Fruit fly (Drosophila melanogaster) whole organism, embryonic: ENCODE measurements around the gene CG14088.
A peak's percentile ranks its signal among the peaks of the same experiment; 100 is the strongest.

Experiments
- Atf6 ChIP-seq: fragments of 200-800 bp; sonication (Bioruptor generic); IDR thresholded peaks from 2 replicates; pipeline ENCODE4 v1.3.6; 2022; ENCODE audit warnings: missing biosample characterization, missing genetic modification characterization
- BEAF-32 ChIP-seq: fragments of 200-800 bp; sonication (Bioruptor generic); optimal IDR thresholded peaks from 3 replicates; lab custom pipeline; 2017; ENCODE audit warnings: missing biosample characterization, missing genetic modification characterization, mild to moderate bottlenecking, moderate library complexity, missing genetic modification reagents
- Bteb2 ChIP-seq: fragments of 200-800 bp; sonication (Bioruptor generic); optimal IDR thresholded peaks from 2 replicates; lab custom pipeline; 2016; ENCODE audit warnings: missing biosample characterization, missing genetic modification characterization
- CG10267 ChIP-seq: fragments of 200-800 bp; sonication (Bioruptor generic); optimal IDR thresholded peaks from 2 replicates; lab custom pipeline; 2018; ENCODE audit warnings: missing biosample characterization, mild to moderate bottlenecking, missing genetic modification characterization, moderate library complexity
- CG10979 ChIP-seq: fragments of 200-800 bp; sonication (Bioruptor generic); optimal IDR thresholded peaks from 2 replicates; lab custom pipeline; 2018; ENCODE audit warnings: missing biosample characterization, mild to moderate bottlenecking, missing genetic modification characterization, moderate library complexity
- CG12155 ChIP-seq: fragments of 200-800 bp; sonication (Bioruptor generic); optimal IDR thresholded peaks from 3 replicates; lab custom pipeline; 2016; ENCODE audit warnings: missing biosample characterization, missing genetic modification characterization
- CG1233 ChIP-seq: fragments of 200-800 bp; sonication (Bioruptor generic); optimal IDR thresholded peaks from 4 replicates; lab custom pipeline; 2018; ENCODE audit warnings: missing biosample characterization, mild to moderate bottlenecking, missing genetic modification characterization
- CG15269 ChIP-seq: fragments of 200-800 bp; sonication (Bioruptor generic); optimal IDR thresholded peaks from 2 replicates; lab custom pipeline; 2018; ENCODE audit warnings: missing biosample characterization, mild to moderate bottlenecking, missing genetic modification characterization, moderate library complexity
- CG17186 ChIP-seq: fragments of 200-800 bp; sonication (Bioruptor generic); optimal IDR thresholded peaks from 3 replicates; lab custom pipeline; 2017; ENCODE audit warnings: missing biosample characterization, missing genetic modification reagents, missing genetic modification characterization
- CG18476 ChIP-seq: fragments of 200-800 bp; sonication (Bioruptor generic); optimal IDR thresholded peaks from 2 replicates; lab custom pipeline; 2016; ENCODE audit warnings: missing biosample characterization, mild to moderate bottlenecking, missing genetic modification characterization
- CG2129 ChIP-seq: fragments of 200-800 bp; sonication (Bioruptor generic); IDR thresholded peaks from 2 replicates; pipeline ENCODE4 v1.3.6; 2022; ENCODE audit warnings: missing biosample characterization, missing genetic modification characterization; ENCODE audit not compliant: partially characterized antibody
- CG31365 ChIP-seq: fragments of 200-800 bp; sonication (Bioruptor generic); optimal IDR thresholded peaks from 2 replicates; lab custom pipeline; 2018; ENCODE audit warnings: missing biosample characterization, mild to moderate bottlenecking, missing genetic modification characterization
- CG4424 ChIP-seq: fragments of 200-800 bp; sonication (Bioruptor generic); optimal IDR thresholded peaks from 3 replicates; lab custom pipeline; 2016; ENCODE audit warnings: missing biosample characterization, missing genetic modification characterization
- CG6272 ChIP-seq: fragments of 200-800 bp; sonication (Bioruptor generic); IDR thresholded peaks from 2 replicates; pipeline ENCODE4 v1.3.6; 2022; ENCODE audit warnings: missing biosample characterization, missing genetic modification characterization
- CG9437 ChIP-seq: fragments of 200-800 bp; sonication (Bioruptor generic); optimal IDR thresholded peaks from 2 replicates; lab custom pipeline; 2018; ENCODE audit warnings: missing biosample characterization, mild to moderate bottlenecking, missing genetic modification characterization
- CG9609 ChIP-seq: fragments of 200-800 bp; sonication (Bioruptor generic); optimal IDR thresholded peaks from 3 replicates; lab custom pipeline; 2016; ENCODE audit warnings: missing biosample characterization, missing genetic modification characterization
- CG9932 ChIP-seq: fragments of 200-800 bp; sonication (Bioruptor generic); IDR thresholded peaks from 2 replicates; pipeline ENCODE4 v1.3.6; 2022; ENCODE audit warnings: missing biosample characterization, missing genetic modification characterization
- CTCF ChIP-seq: fragments of 200-800 bp; sonication (Bioruptor generic); optimal IDR thresholded peaks from 2 replicates; lab custom pipeline; 2017; ENCODE audit warnings: missing biosample characterization, mild to moderate bottlenecking, missing genetic modification characterization, moderate library complexity
- CkIIα-i1 ChIP-seq: fragments of 200-800 bp; sonication (Bioruptor generic); IDR thresholded peaks from 2 replicates; pipeline ENCODE4 v1.3.6; 2022; ENCODE audit warnings: missing biosample characterization, missing genetic modification characterization
- CoRest ChIP-seq: fragments of 200-800 bp; sonication (Bioruptor generic); optimal IDR thresholded peaks from 3 replicates; lab custom pipeline; 2018; ENCODE audit warnings: missing biosample characterization, mild to moderate bottlenecking, missing genetic modification characterization, moderate library complexity
- Deaf1 ChIP-seq: fragments of 200-800 bp; optimal IDR thresholded peaks from 3 replicates; lab custom pipeline; 2019; ENCODE audit warnings: missing biosample characterization, mild to moderate bottlenecking, missing genetic modification characterization, moderate library complexity
- Dek ChIP-seq: fragments of 200-800 bp; sonication (Bioruptor generic); optimal IDR thresholded peaks from 3 replicates; lab custom pipeline; 2019; ENCODE audit warnings: missing biosample characterization, mild to moderate bottlenecking, missing genetic modification characterization, moderate library complexity
- Eip74EF ChIP-seq, 2 experiments: fragments of 200-800 bp in 1 of 2; fragments of >200 bp in 1 of 2; sonication (Bioruptor generic) in 1 of 2; optimal IDR thresholded peaks; 2 replicates each; lab custom pipeline; 2017 to 2019; ENCODE audit warnings: missing biosample characterization in 2 of 2, missing genetic modification characterization in 2 of 2, mild to moderate bottlenecking in 1 of 2, moderate library complexity in 1 of 2
- H2.0 ChIP-seq: fragments of 200-800 bp; sonication (Bioruptor generic); IDR thresholded peaks from 2 replicates; pipeline ENCODE4 v1.3.6; 2022; ENCODE audit warnings: missing biosample characterization, missing genetic modification characterization
- Hand ChIP-seq: fragments of 200-800 bp; sonication (Bioruptor generic); optimal IDR thresholded peaks from 2 replicates; lab custom pipeline; 2017; ENCODE audit warnings: mild to moderate bottlenecking, missing biosample characterization, missing genetic modification reagents, missing genetic modification characterization
- Nf-YC ChIP-seq: fragments of 200-800 bp; optimal IDR thresholded peaks from 3 replicates; lab custom pipeline; 2019; ENCODE audit warnings: missing biosample characterization, mild to moderate bottlenecking, missing genetic modification characterization, moderate library complexity
- Rx ChIP-seq: fragments of 200-800 bp; sonication (Bioruptor generic); IDR thresholded peaks from 2 replicates; pipeline ENCODE4 v1.3.6; 2022; ENCODE audit warnings: missing biosample characterization, missing genetic modification characterization
- Side ChIP-seq: fragments of 200-800 bp; sonication (Bioruptor generic); optimal IDR thresholded peaks from 2 replicates; lab custom pipeline; 2016; ENCODE audit warnings: missing biosample characterization, missing genetic modification characterization
- Vsx1 ChIP-seq: fragments of 200-800 bp; sonication (Bioruptor generic); optimal IDR thresholded peaks from 2 replicates; lab custom pipeline; 2017; ENCODE audit warnings: missing biosample characterization, mild to moderate bottlenecking, missing genetic modification characterization, missing genetic modification reagents
- ase ChIP-seq: fragments of 200-800 bp; sonication (Bioruptor generic); IDR thresholded peaks from 3 replicates; pipeline ENCODE4 v1.3.6; 2022; ENCODE audit warnings: missing biosample characterization, missing genetic modification characterization
- bowl ChIP-seq: fragments of 200-800 bp; sonication (Bioruptor generic); IDR thresholded peaks from 2 replicates; pipeline ENCODE4 v1.3.6; 2022; ENCODE audit warnings: missing biosample characterization, missing genetic modification characterization
- caup ChIP-seq: fragments of 200-800 bp; sonication (Bioruptor generic); optimal IDR thresholded peaks from 3 replicates; lab custom pipeline; 2017; ENCODE audit warnings: missing biosample characterization, mild to moderate bottlenecking, missing genetic modification characterization, moderate library complexity; ENCODE audit not compliant: severe bottlenecking
- cg ChIP-seq: fragments of 200-800 bp; sonication (Bioruptor generic); optimal IDR thresholded peaks from 3 replicates; lab custom pipeline; 2019; ENCODE audit warnings: missing biosample characterization, mild to moderate bottlenecking, missing genetic modification characterization, moderate library complexity
- dm ChIP-seq: fragments of 200-800 bp; sonication (Bioruptor generic); optimal IDR thresholded peaks from 3 replicates; lab custom pipeline; 2016; ENCODE audit warnings: missing biosample characterization, missing genetic modification characterization
- eve ChIP-seq, 2 experiments: fragments of >200 bp; optimal IDR thresholded peaks; 2 replicates each; lab custom pipeline; 2017; ENCODE audit warnings: missing biosample characterization in 2 of 2, missing genetic modification characterization in 2 of 2
- fd3F ChIP-seq: fragments of 200-800 bp; sonication (Bioruptor generic); optimal IDR thresholded peaks from 2 replicates; lab custom pipeline; 2018; ENCODE audit warnings: missing biosample characterization, mild to moderate bottlenecking, missing genetic modification characterization, moderate library complexity
- fu2 ChIP-seq: fragments of 200-800 bp; sonication (Bioruptor generic); optimal IDR thresholded peaks from 2 replicates; lab custom pipeline; 2016; ENCODE audit warnings: missing biosample characterization, missing genetic modification characterization
- gro ChIP-seq: fragments of 200-800 bp; sonication (Bioruptor generic); optimal IDR thresholded peaks from 2 replicates; lab custom pipeline; 2016; ENCODE audit warnings: missing biosample characterization, missing genetic modification characterization
- gt ChIP-seq: fragments of 200-800 bp; sonication (Bioruptor generic); IDR thresholded peaks from 2 replicates; pipeline ENCODE4 v1.3.6; 2022; ENCODE audit warnings: missing biosample characterization, missing genetic modification characterization
- hbn ChIP-seq: fragments of 200-800 bp; sonication (Bioruptor generic); IDR thresholded peaks from 2 replicates; pipeline ENCODE4 v1.3.6; 2022; ENCODE audit warnings: missing biosample characterization, missing genetic modification characterization; ENCODE audit not compliant: partially characterized antibody
- peb ChIP-seq: fragments of 200-800 bp; sonication (Bioruptor generic); IDR thresholded peaks from 2 replicates; pipeline ENCODE4 v1.3.6; 2022; ENCODE audit warnings: missing biosample characterization, missing genetic modification characterization
- pfk ChIP-seq: fragments of 200-800 bp; sonication (Bioruptor generic); optimal IDR thresholded peaks from 2 replicates; lab custom pipeline; 2018; ENCODE audit warnings: missing biosample characterization, mild to moderate bottlenecking, missing genetic modification characterization, moderate library complexity
- pzg ChIP-seq: fragments of 200-800 bp; sonication (Bioruptor generic); optimal IDR thresholded peaks from 3 replicates; lab custom pipeline; 2018; ENCODE audit warnings: missing biosample characterization, mild to moderate bottlenecking, missing genetic modification characterization, moderate library complexity
- salm ChIP-seq: fragments of 200-800 bp; sonication (Bioruptor generic); optimal IDR thresholded peaks from 2 replicates; lab custom pipeline; 2018; ENCODE audit warnings: missing biosample characterization, mild to moderate bottlenecking, missing genetic modification characterization
- sim ChIP-seq: fragments of 200-800 bp; sonication (Bioruptor generic); IDR thresholded peaks from 2 replicates; pipeline ENCODE4 v1.3.6; 2022; ENCODE audit warnings: missing biosample characterization, missing genetic modification characterization
- sqz ChIP-seq: fragments of 200-800 bp; sonication (Bioruptor generic); optimal IDR thresholded peaks from 3 replicates; lab custom pipeline; 2018; ENCODE audit warnings: missing biosample characterization, mild to moderate bottlenecking, missing genetic modification characterization
- tap ChIP-seq: fragments of 200-800 bp; optimal IDR thresholded peaks from 3 replicates; lab custom pipeline; 2019; ENCODE audit warnings: missing biosample characterization, mild to moderate bottlenecking, missing genetic modification characterization, moderate library complexity
- vfl ChIP-seq: fragments of 200-800 bp; sonication (Bioruptor generic); optimal IDR thresholded peaks from 2 replicates; lab custom pipeline; 2016; ENCODE audit warnings: missing biosample characterization, missing genetic modification characterization
- wek ChIP-seq: fragments of 200-800 bp; sonication (Bioruptor generic); optimal IDR thresholded peaks from 3 replicates; lab custom pipeline; 2018; ENCODE audit warnings: missing biosample characterization, mild to moderate bottlenecking, missing genetic modification characterization, moderate library complexity
- zf30C ChIP-seq: fragments of 200-800 bp; sonication (Bioruptor generic); optimal IDR thresholded peaks from 3 replicates; lab custom pipeline; 2018; ENCODE audit warnings: missing biosample characterization, mild to moderate bottlenecking, missing genetic modification characterization
- zfh2 ChIP-seq: fragments of 200-800 bp; sonication (Bioruptor generic); optimal IDR thresholded peaks from 2 replicates; lab custom pipeline; 2016; ENCODE audit warnings: missing biosample characterization, missing genetic modification characterization

Gene CG14088

DNA sequence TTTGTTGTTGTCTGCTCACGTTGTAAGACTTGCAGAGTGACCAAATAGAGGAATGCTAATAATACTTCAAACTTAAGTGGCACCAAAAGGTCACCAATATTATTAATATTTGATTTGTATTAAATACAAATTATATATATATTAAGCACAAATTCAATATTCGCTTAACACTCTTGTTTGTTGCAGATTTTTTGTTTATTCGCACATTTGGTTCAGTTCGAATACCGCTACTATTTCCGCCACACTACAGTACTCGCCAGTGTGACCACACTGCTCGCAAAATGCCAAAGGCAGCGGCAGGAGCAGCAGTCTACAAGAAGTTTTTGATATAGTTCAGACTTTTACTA is 6.3 kb downstream of the CG14088 start, which contains the start of gene Max (continued):
- TF ChIP-seq tap (tag; lab: Kevin White, UChicago) (peak; percentile 79), cg (no peak), CG9932 (peak; percentile 81), CG4424 (peak; percentile 60), Vsx1 (GFP tag; lab: Kevin White, UChicago) (no peak), CG1233 (GFP tag; lab: Kevin White, UChicago) (peak; percentile 51), Rx (GFP tag; lab: Robert Waterston, UW) (peak; percentile 53), fd3F (GFP tag; lab: Kevin White, UChicago) (peak; percentile 54), eve (GFP tag; optimal IDR thresholded peaks at IDR 0.05; lab: Kevin White, UChicago) (no peak), CkIIα-i1 (GFP tag; lab: Robert Waterston, UW) (no peak), Bteb2 (GFP tag; lab: Kevin White, UChicago) (no peak), Atf6 (peak; percentile 74), Dek (peak; percentile 66), CG9437 (GFP tag; lab: Kevin White, UChicago) (peak; percentile 88), dm (GFP tag; lab: Kevin White, UChicago) (peak; percentile 22), Hand (peak; percentile 21), CG18476 (GFP tag; lab: Kevin White, UChicago) (no peak), sim (peak; percentile 51; the same call in 1 of the 2 replicates), sqz (GFP tag; lab: Kevin White, UChicago) (peak; percentile 52), ase (GFP tag; lab: Robert Waterston, UW) (peak; percentile 67; the same call in 1 of the 3 replicates), gt (GFP tag; lab: Robert Waterston, UW) (no peak), CTCF (GFP tag; lab: Kevin White, UChicago) (no peak), CG2129 (no peak), CG9609 (no peak), caup (peak; percentile 75), pzg (GFP tag; lab: Kevin White, UChicago) (peak; percentile 77), wek (GFP tag; lab: Kevin White, UChicago) (peak; percentile 99), vfl (GFP tag; lab: Kevin White, UChicago) (peak; percentile 25), Eip74EF (GFP tag; optimal IDR thresholded peaks at IDR 0.05; lab: Kevin White, UChicago) (no peak), peb (peak; percentile 54; the same call in 1 of the 2 replicates), Side (GFP tag; lab: Kevin White, UChicago) (no peak), pfk (GFP tag; lab: Kevin White, UChicago) (no peak), zfh2 (peak; percentile 24), Nf-YC (tag; lab: Kevin White, UChicago) (no peak), Deaf1 (tag; lab: Kevin White, UChicago) (peak; percentile 44), CoRest (tag; lab: Kevin White, UChicago) (peak; percentile 83), hbn (GFP tag; lab: Robert Waterston, UW) (no peak), fu2 (GFP tag; lab: Kevin White, UChicago) (no peak), gro (no peak), zf30C (GFP tag; lab: Kevin White, UChicago) (no peak), CG10267 (tag; lab: Kevin White, UChicago) (peak; percentile 77), CG15269 (tag; lab: Kevin White, UChicago) (peak; percentile 82), CG12155 (GFP tag; lab: Kevin White, UChicago) (peak; percentile 64), CG17186 (GFP tag; lab: Kevin White, UChicago) (peak; percentile 24), CG10979 (tag; lab: Kevin White, UChicago) (peak; percentile 71), bowl (no peak; the same call in 1 of the 2 replicates), H2.0 (GFP tag; lab: Robert Waterston, UW) (peak; percentile 80), CG31365 (peak; percentile 23), CG6272 (GFP tag; lab: Robert Waterston, UW) (no peak), BEAF-32 (GFP tag; lab: Kevin White, UChicago) (peak; percentile 42), salm (peak; percentile 59)
